Worm (Caenorhabditis elegans): Measurements from ENCODE around the gene sup-10.

ce11 chrX:17534877-17535276, 6.7 kb downstream of the sup-10 start:
- TF ChIP-seq ztf-29 (GFP tag; IDR thresholded peaks at IDR 0.05) = no peak
- TF ChIP-seq cog-1 (tag; optimal IDR thresholded peaks at IDR 0.05) = no peak
- no peak for TF ChIP-seq T22C8.4 (GFP tag; IDR thresholded peaks at IDR 0.05)
- TF ChIP-seq ref-1 (GFP tag; conservative IDR thresholded peaks at IDR 0.05) = no peak
- no peak for TF ChIP-seq med-1 (GFP tag; optimal IDR thresholded peaks at IDR 0.05; ENCODE audit: insufficient read depth)
- TF ChIP-seq klf-2 (GFP tag; conservative IDR thresholded peaks at IDR 0.05) = no peak
